Fruit fly (Drosophila melanogaster): ENCODE measurements around the gene CG4982.

CG4982 gene

dm6 chr3L:16309972-16310371 is 8.7 kb downstream of the CG4982 start:
- no peak for TF ChIP-seq CG8478 (optimal IDR thresholded peaks at IDR 0.05)
- TF ChIP-seq CTCF (optimal IDR thresholded peaks at IDR 0.05) = no peak

dm6 chr3L:16313985-16314384 is 12.7 kb downstream of the CG4982 start, which contains the start of gene CG13062:
Gene CG13062 (plus strand): TSS chr3L:16314285.
- no peak for TF ChIP-seq CTCF (optimal IDR thresholded peaks at IDR 0.05)
- no peak for TF ChIP-seq CG8478 (optimal IDR thresholded peaks at IDR 0.05)

dm6 chr3L:16317724-16318123 is 16.5 kb downstream of the CG4982 start, which contains the start of gene Nplp3:
Gene Nplp3 (plus strand): TSS chr3L:16318024.
- no peak for TF ChIP-seq CTCF (optimal IDR thresholded peaks at IDR 0.05)
- no peak for TF ChIP-seq CG8478 (optimal IDR thresholded peaks at IDR 0.05)

dm6 chr3L:16319399-16319906 is 18.2 kb downstream of the CG4982 start, which contains the start of the genes CG13041 and CG13060:
Gene CG13041 (minus strand): TSS chr3L:16319526.
Gene CG13060 (plus strand): TSS chr3L:16319856.
- TF ChIP-seq CTCF (optimal IDR thresholded peaks at IDR 0.05) = no peak
- TF ChIP-seq CG8478 (optimal IDR thresholded peaks at IDR 0.05) = no peak

dm6 chr3L:16321172-16321571 is 19.9 kb downstream of the CG4982 start, which contains the start of gene CG42718:
Gene CG42718 (minus strand): TSS chr3L:16321272.
- no peak for TF ChIP-seq CTCF (optimal IDR thresholded peaks at IDR 0.05)
- TF ChIP-seq CG8478 (optimal IDR thresholded peaks at IDR 0.05) = no peak

dm6 chr3L:16323372-16323771 is 22.1 kb downstream of the CG4982 start, which contains the start of gene CG13059:
Gene CG13059 (plus strand): TSS chr3L:16323672.
- TF ChIP-seq CG8478 (optimal IDR thresholded peaks at IDR 0.05) = no peak

- TF ChIP-seq CG8478 (optimal IDR thresholded peaks at IDR 0.05) = no peak
- no peak for TF ChIP-seq CTCF (optimal IDR thresholded peaks at IDR 0.05)
Measured at dm6 chr3L:16326657-16327056, 25.4 kb downstream of the CG4982 start, which contains the start of the genes CG13040 and CG13039. Gene CG13040 (minus strand): TSS chr3L:16326757. Gene CG13039 (minus strand): TSS chr3L:16326762.

- TF ChIP-seq CG8478 (optimal IDR thresholded peaks at IDR 0.05) = no peak
- no peak for TF ChIP-seq CTCF (optimal IDR thresholded peaks at IDR 0.05)
Measured at dm6 chr3L:16327776-16328175, 26.5 kb downstream of the CG4982 start, which contains the start of gene CG13038. Gene CG13038 (minus strand): TSS chr3L:16327893.

dm6 chr3L:16328207-16328891 is 27.1 kb downstream of the CG4982 start, which contains the start of gene CG13058:
Gene CG13058 (plus strand): TSS chr3L:16328841.
- TF ChIP-seq CG8478 (optimal IDR thresholded peaks at IDR 0.05) = no peak
- no peak for TF ChIP-seq CTCF (optimal IDR thresholded peaks at IDR 0.05)

- no peak for TF ChIP-seq CTCF (optimal IDR thresholded peaks at IDR 0.05)
- no peak for TF ChIP-seq CG8478 (optimal IDR thresholded peaks at IDR 0.05)
Measured at dm6 chr3L:16329495-16329894, 28.2 kb downstream of the CG4982 start, which contains the start of gene CG33061. Gene CG33061 (plus strand): TSS chr3L:16329795.

dm6 chr3L:16330740-16331139 is 29.5 kb downstream of the CG4982 start, which contains the start of gene CG33060:
Gene CG33060 (plus strand): TSS chr3L:16331040.
- TF ChIP-seq CG8478 (optimal IDR thresholded peaks at IDR 0.05) = no peak
- no peak for TF ChIP-seq CTCF (optimal IDR thresholded peaks at IDR 0.05)

dm6 chr3L:16331633-16332032 is 30.4 kb downstream of the CG4982 start, which contains the start of gene retinin:
Gene retinin (plus strand): TSS chr3L:16331933.
- no peak for TF ChIP-seq CG8478 (optimal IDR thresholded peaks at IDR 0.05)
- no peak for TF ChIP-seq CTCF (optimal IDR thresholded peaks at IDR 0.05)

dm6 chr3L:16333013-16333412 is 31.8 kb downstream of the CG4982 start, which contains the start of gene CG13056:
Gene CG13056 (plus strand): TSS chr3L:16333313.
- TF ChIP-seq CG8478 (optimal IDR thresholded peaks at IDR 0.05) (no peak), CTCF (optimal IDR thresholded peaks at IDR 0.05) (no peak)

- no peak for TF ChIP-seq CTCF (optimal IDR thresholded peaks at IDR 0.05)
- TF ChIP-seq CG8478 (optimal IDR thresholded peaks at IDR 0.05) = no peak
Measured at dm6 chr3L:16334876-16335275, 33.6 kb downstream of the CG4982 start.

- TF ChIP-seq CG8478 (optimal IDR thresholded peaks at IDR 0.05) (no peak), CTCF (optimal IDR thresholded peaks at IDR 0.05) (no peak)
Measured at dm6 chr3L:16337739-16338138, 36.5 kb downstream of the CG4982 start.

dm6 chr3L:16338703-16339102 is 37.5 kb downstream of the CG4982 start, which contains the start of gene CG4998:
Gene CG4998 (plus strand): TSS chr3L:16339003.
- TF ChIP-seq CTCF (optimal IDR thresholded peaks at IDR 0.05) (no peak), CG8478 (optimal IDR thresholded peaks at IDR 0.05) (no peak)
